Fruit fly (Drosophila melanogaster) S2 (cell line): Measurements from ENCODE around the gene Dd.

ENCODE experiments used
- CG8478 ChIP-seq: fragments of >200 bp; optimal IDR thresholded peaks from 2 replicates; lab custom pipeline; 2018
- CTCF ChIP-seq, 2 experiments: fragments of >200 bp; optimal IDR thresholded peaks; 2 replicates each; lab custom pipeline; 2018

- no peak for TF ChIP-seq CTCF (optimal IDR thresholded peaks at IDR 0.05; lab: Kevin White, UChicago)
- TF ChIP-seq CG8478 (lab: Kevin White, UChicago): no peak
Observed at dm6 chrX:21369149-21369988, 45.6 kb upstream of the Dd start.
